Worm (Caenorhabditis elegans): Measurements from ENCODE around the gene ant-1.1.

ant-1.1 gene

DNA sequence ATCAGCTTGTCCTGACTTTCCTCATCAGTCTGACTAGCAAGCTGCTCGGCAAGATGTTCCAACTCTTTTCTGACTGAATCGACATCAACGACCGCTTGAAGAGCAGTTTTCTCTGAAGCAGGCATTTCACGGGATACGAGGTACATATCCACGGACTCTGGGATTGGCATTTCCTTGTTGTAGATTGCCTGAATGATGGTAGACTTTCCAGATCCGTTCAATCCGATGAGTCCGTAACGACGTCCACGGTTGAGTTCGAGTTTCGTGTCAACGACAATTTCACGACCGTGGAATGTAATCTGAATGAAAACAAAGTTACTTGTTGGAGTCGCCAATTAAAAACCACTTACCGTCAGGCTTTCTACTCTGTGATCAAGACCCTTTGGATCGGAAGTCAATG lies 1.4 kb upstream of the ant-1.1 start:
- TF ChIP-seq madf-3 (GFP tag; IDR thresholded peaks at IDR 0.05) (0 out of 2 replicates have a peak, but pooled peaks have one; percentile 19), ccch-3 (GFP tag; optimal IDR thresholded peaks at IDR 0.05) (no peak)

DNA sequence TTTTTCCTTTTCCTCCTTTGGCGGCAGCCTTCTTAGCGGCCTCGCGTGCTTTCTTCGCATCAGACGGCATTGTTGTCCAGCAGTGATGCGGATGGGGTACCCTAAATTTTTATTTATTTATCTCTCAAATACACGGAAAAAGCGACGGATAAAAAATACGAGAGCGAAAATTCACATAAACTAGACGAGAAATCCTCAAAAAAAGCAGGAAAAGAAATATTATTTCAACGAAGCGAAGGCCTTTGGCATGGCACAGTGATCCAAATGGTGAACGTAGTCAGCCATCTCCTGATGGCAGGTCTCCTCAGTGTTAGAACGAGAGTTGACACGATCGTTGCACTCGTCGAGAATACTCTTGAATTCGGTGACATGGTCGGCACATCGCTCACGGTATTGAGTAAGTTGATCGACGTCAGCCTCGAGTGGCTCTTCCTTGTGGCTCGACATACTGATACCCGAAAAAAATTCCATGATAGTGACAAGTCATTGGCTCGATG lies 777 bp upstream of the ant-1.1 start, which contains the start of the genes abcf-2 and T27E9.2:
abcf-2 (minus strand) TSS at position 101 of the 497 bp plus-strand sequence.
T27E9.2 (minus strand) TSS at position 447 of the 497 bp plus-strand sequence.
- TF ChIP-seq madf-6 (GFP tag; IDR thresholded peaks at IDR 0.05), result no peak
- no peak for TF ChIP-seq F22D6.2 (tag; optimal IDR thresholded peaks at IDR 0.05)
- no peak for TF ChIP-seq cebp-1 (GFP tag; IDR thresholded peaks at IDR 0.05)
- peak; percentile 29 for TF ChIP-seq cebp-1 (tag; optimal IDR thresholded peaks at IDR 0.05)
- TF ChIP-seq F33H1.4 (GFP tag; IDR thresholded peaks at IDR 0.05), result no peak; the same call in 1 of the 2 replicates
- TF ChIP-seq ets-4 (GFP tag; optimal IDR thresholded peaks at IDR 0.05), result no peak
- TF ChIP-seq madf-8 (GFP tag; conservative IDR thresholded peaks at IDR 0.05), result no peak
- no peak for TF ChIP-seq die-1 (tag; optimal IDR thresholded peaks at IDR 0.05)
- no peak for TF ChIP-seq lsy-27 (tag; optimal IDR thresholded peaks at IDR 0.05; ENCODE audit: borderline replicate concordance, insufficient read depth)
- 0 out of 2 replicates have a peak, but pooled peaks have one; percentile 31 for TF ChIP-seq pbrm-1 (GFP tag; IDR thresholded peaks at IDR 0.05)
- no peak for TF ChIP-seq aptf-2 (GFP tag; conservative IDR thresholded peaks at IDR 0.05)
- TF ChIP-seq hmg-1.2 (GFP tag; IDR thresholded peaks at IDR 0.05), result 0 out of 2 replicates have a peak, but pooled peaks have one; percentile 6
- no peak for TF ChIP-seq ceh-79 (tag; optimal IDR thresholded peaks at IDR 0.05)
- TF ChIP-seq ztf-3 (GFP tag; optimal IDR thresholded peaks at IDR 0.05), result no peak
- TF ChIP-seq F39B2.1 (GFP tag; IDR thresholded peaks at IDR 0.05), result no peak
- 0 out of 2 replicates have a peak, but pooled peaks have one; percentile 26 for TF ChIP-seq hsf-1 (GFP tag; IDR thresholded peaks at IDR 0.05)
- TF ChIP-seq lsl-1 (GFP tag; optimal IDR thresholded peaks at IDR 0.05), result peak; percentile 16
- TF ChIP-seq sea-2 (GFP tag; IDR thresholded peaks at IDR 0.05), result no peak
- TF ChIP-seq rcor-1 (GFP tag; IDR thresholded peaks at IDR 0.05), result no peak
- no peak for TF ChIP-seq Y53G8AR.9 (GFP tag; conservative IDR thresholded peaks at IDR 0.05)

DNA sequence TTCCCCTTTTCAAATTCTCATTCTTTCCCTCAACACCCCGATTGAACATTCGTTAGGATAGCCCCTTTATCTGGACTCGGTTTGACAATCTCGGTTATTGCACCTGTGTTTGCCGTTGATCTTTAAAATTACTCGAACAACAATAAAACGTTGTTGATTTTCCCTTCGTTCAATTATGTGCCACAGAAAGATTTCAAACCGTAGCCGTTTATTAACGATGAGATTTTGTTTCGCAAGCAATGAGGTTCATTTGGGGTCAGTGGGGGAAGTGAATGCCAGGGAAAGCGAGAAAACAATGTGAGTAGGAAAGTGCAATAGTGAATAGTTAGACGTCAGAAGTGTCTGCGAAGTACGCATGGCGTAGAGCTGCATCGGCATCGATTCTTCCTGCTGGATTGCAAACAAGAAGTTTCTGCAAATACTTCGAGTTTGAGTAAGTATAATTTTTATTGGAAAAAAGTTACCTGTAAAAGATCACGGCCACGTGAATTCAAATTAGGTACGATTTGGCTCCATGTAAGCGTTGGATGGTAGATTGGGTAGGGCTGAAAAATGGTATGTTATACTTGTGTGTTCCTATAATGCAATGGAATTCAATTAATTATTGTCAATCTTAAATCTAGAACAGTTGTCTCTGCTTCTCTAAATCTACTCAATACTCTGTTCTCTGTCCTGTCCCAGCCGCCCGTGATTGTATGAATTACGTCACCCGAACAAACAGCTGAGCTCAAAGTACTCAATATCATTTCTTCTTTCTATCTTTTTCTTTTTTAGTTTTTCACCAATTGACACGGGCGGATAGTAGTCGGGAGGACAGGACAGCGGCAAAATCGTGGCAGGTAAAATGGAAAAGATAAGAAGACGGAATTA lies 1.8 kb downstream of the ant-1.1 start, which contains the start of gene kel-3:
kel-3 (plus strand) TSS at position 328 of the 870 bp plus-strand sequence.
- TF ChIP-seq nhr-179 (tag; optimal IDR thresholded peaks at IDR 0.05), result peak; percentile 54
- peak; percentile 94 for TF ChIP-seq Y56A3A.18 (GFP tag; IDR thresholded peaks at IDR 0.05)
- peak; percentile 95 for TF ChIP-seq F52B5.7 (tag; optimal IDR thresholded peaks at IDR 0.05)
- peak; percentile 27 for TF ChIP-seq ceh-27 (GFP tag; optimal IDR thresholded peaks at IDR 0.05)
- TF ChIP-seq ztf-28 (GFP tag; IDR thresholded peaks at IDR 0.05), result 0 out of 2 replicates have a peak, but pooled peaks have one; percentile 47
- TF ChIP-seq cebp-2 (GFP tag; IDR thresholded peaks at IDR 0.05), result no peak; the same call in 1 of the 2 replicates
- peak; percentile 75 for TF ChIP-seq mxl-1 (tag; optimal IDR thresholded peaks at IDR 0.05)
- TF ChIP-seq akir-1 (GFP tag; optimal IDR thresholded peaks at IDR 0.05), result no peak
- peak; percentile 81 for TF ChIP-seq C17E4.6 (GFP tag; IDR thresholded peaks at IDR 0.05)
- peak in 2 of 3 experiments; percentile 62 to 89 for TF ChIP-seq lin-35 (GFP tag; optimal IDR thresholded peaks at IDR 0.05)
- peak; percentile 75 for TF ChIP-seq T07F8.4 (tag; optimal IDR thresholded peaks at IDR 0.05)
- TF ChIP-seq egrh-3 (GFP tag; IDR thresholded peaks at IDR 0.05), result 0 out of 2 replicates have a peak, but pooled peaks have one; percentile 9
- peak; percentile 91 for TF ChIP-seq ztf-3 (GFP tag; optimal IDR thresholded peaks at IDR 0.05)
- TF ChIP-seq athp-1 (tag; optimal IDR thresholded peaks at IDR 0.05), result peak; percentile 98
- TF ChIP-seq C06A6.2 (GFP tag; conservative IDR thresholded peaks at IDR 0.05), result peak; percentile 73
- TF ChIP-seq dox-1 (GFP tag; IDR thresholded peaks at IDR 0.05), result peak; percentile 83
- TF ChIP-seq hmg-1.2 (GFP tag; IDR thresholded peaks at IDR 0.05), result peak; percentile 56
- no peak for TF ChIP-seq dpl-1 (GFP tag; optimal IDR thresholded peaks at IDR 0.05)
- TF ChIP-seq mel-28 (tag; optimal IDR thresholded peaks at IDR 0.05; ENCODE audit: borderline replicate concordance), result peak; percentile 21
- TF ChIP-seq attf-5 (GFP tag; optimal IDR thresholded peaks at IDR 0.05), result peak; percentile 70
- TF ChIP-seq B0336.3 (GFP tag; IDR thresholded peaks at IDR 0.05), result peak; percentile 95
- peak; percentile 63 for TF ChIP-seq snpc-3.4 (tag; optimal IDR thresholded peaks at IDR 0.05)
- peak; percentile 10 for TF ChIP-seq gei-17 (GFP tag; optimal IDR thresholded peaks at IDR 0.05)
- TF ChIP-seq dpff-1 (tag; optimal IDR thresholded peaks at IDR 0.05), result peak; percentile 98
